Worm (Caenorhabditis elegans) whole organism, early embryonic: ENCODE measurements around the gene C14B9.2.

ENCODE experiments used
- B0310.2 ChIP-seq: sonication (generic microtip); optimal IDR thresholded peaks from 2 replicates; lab custom pipeline; 2016; ENCODE audit warnings: mild to moderate bottlenecking, missing genetic modification characterization, missing compliant biosample characterization
- F13C5.2 ChIP-seq: sonication (generic microtip); optimal IDR thresholded peaks from 2 replicates; lab custom pipeline; 2017; ENCODE audit warnings: mild to moderate bottlenecking, missing genetic modification characterization, inconsistent platforms, missing compliant biosample characterization
- aly-1 ChIP-seq: sonication (generic microtip); optimal IDR thresholded peaks from 2 replicates; lab custom pipeline; 2016; ENCODE audit warnings: missing genetic modification characterization, missing compliant biosample characterization
- ama-1 ChIP-seq: fragments of 150-350 bp; optimal IDR thresholded peaks from 2 replicates; lab custom pipeline; 2014
- ceh-13 ChIP-seq: fragments of 200-800 bp; sonication (Bioruptor generic); optimal IDR thresholded peaks from 2 replicates; lab custom pipeline; 2018; ENCODE audit warnings: mild to moderate bottlenecking, missing genetic modification characterization, missing compliant biosample characterization
- ceh-36 ChIP-seq: sonication (generic microtip); optimal IDR thresholded peaks from 2 replicates; lab custom pipeline; 2016; ENCODE audit warnings: missing genetic modification characterization, inconsistent platforms, missing compliant biosample characterization
- ets-7 ChIP-seq: sonication (generic microtip); optimal IDR thresholded peaks from 2 replicates; lab custom pipeline; 2016; ENCODE audit warnings: missing genotype, missing genetic modification characterization, missing compliant biosample characterization
- flt-1 ChIP-seq: fragments of 200-800 bp; sonication (Bioruptor generic); IDR thresholded peaks from 2 replicates; pipeline ENCODE4 v1.3.6; 2022; ENCODE audit warnings: missing genetic modification characterization, missing compliant biosample characterization
- hmbx-1 ChIP-seq: sonication (generic microtip); optimal IDR thresholded peaks from 2 replicates; lab custom pipeline; 2016; ENCODE audit warnings: mild to moderate bottlenecking, missing genetic modification characterization, missing compliant biosample characterization
- hmg-4 ChIP-seq: fragments of 200-800 bp; sonication (Bioruptor generic); optimal IDR thresholded peaks from 2 replicates; lab custom pipeline; 2018; ENCODE audit warnings: mild to moderate bottlenecking, missing genetic modification characterization, missing compliant biosample characterization
- hnd-1 ChIP-seq: sonication (generic microtip); optimal IDR thresholded peaks from 2 replicates; lab custom pipeline; 2016; ENCODE audit warnings: missing genetic modification characterization, missing compliant biosample characterization
- pes-1 ChIP-seq: fragments of 200-800 bp; sonication (Bioruptor generic); IDR thresholded peaks from 2 replicates; pipeline ENCODE4 v1.3.6; 2022; ENCODE audit warnings: missing genetic modification reagents, missing genetic modification characterization, missing compliant biosample characterization
- scrt-1 ChIP-seq: fragments of 200-800 bp; sonication (Bioruptor generic); IDR thresholded peaks from 2 replicates; pipeline ENCODE4 v1.3.6; 2022; ENCODE audit warnings: missing genetic modification characterization, missing compliant biosample characterization
- sea-1 ChIP-seq: fragments of 200-800 bp; sonication (Bioruptor generic); conservative IDR thresholded peaks from 2 replicates; pipeline ENCODE4 v1.3.6; 2022; ENCODE audit warnings: missing genetic modification characterization, missing compliant biosample characterization
- tbx-11 ChIP-seq: fragments of 200-800 bp; sonication (Bioruptor generic); IDR thresholded peaks from 2 replicates; pipeline ENCODE4 v1.3.6; 2022; ENCODE audit warnings: missing genetic modification characterization, missing compliant biosample characterization
- tbx-37 ChIP-seq: fragments of 200-800 bp; sonication (Bioruptor generic); conservative IDR thresholded peaks from 2 replicates; pipeline ENCODE4 v1.3.6; 2022; ENCODE audit warnings: missing genetic modification reagents, missing genetic modification characterization, missing compliant biosample characterization
- tra-4 ChIP-seq: sonication (generic microtip); optimal IDR thresholded peaks from 2 replicates; lab custom pipeline; 2017; ENCODE audit warnings: missing genetic modification characterization, missing compliant biosample characterization

Gene C14B9.2

DNA sequence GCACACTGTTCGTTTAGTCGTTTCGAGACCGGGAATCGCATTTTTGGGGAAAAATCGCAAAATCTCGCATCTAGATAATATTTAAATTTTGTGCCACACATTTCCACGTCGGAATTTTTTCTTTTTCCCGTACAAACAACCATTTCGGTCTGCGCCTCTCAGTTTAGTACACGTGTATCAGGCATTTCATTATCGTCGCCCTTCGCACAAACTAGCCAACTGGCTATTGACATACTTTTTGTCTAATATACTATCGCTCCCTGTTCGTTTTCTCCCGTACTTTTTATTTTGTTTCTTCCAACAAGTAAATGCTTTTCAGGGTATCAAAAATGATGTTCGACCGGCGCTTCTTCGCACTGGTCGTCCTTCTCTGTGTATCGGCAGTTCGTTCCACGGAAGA is at the start of gene C14B9.2:
Gene C14B9.2 (plus strand): TSS at position 320 of the 400 bp plus-strand sequence.
- TF ChIP-seq hnd-1 (tag; lab: Kevin White, UChicago) (no peak), hmg-4 (GFP tag; lab: Kevin White, UChicago) (no peak), ceh-36 (tag; lab: Kevin White, UChicago) (no peak), tbx-11 (GFP tag; lab: Robert Waterston, UW) (no peak)

DNA sequence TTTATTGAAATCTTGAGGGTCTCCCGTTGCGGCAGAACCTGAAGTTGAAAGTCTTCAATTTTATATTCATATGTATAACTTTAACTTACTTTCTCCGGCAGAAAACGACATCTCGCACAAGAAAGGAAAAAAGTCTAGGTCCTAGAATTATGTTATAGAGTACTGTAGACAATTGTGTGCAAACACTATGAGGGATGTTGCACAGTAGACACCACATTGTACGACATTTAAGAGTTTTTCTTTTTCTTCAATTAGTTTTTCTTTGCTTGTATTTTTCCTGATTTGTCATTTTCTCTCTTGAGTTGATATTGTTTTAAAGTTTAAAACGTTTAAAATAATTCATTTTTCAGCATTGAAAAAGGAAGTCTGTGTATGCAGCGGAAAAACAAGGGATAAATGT is 48.1 kb upstream of the C14B9.2 start, which contains the start of the genes K06H7.7 and grp-1:
Gene K06H7.7 (minus strand): TSS at position 121 of the 400 bp plus-strand sequence.
Gene grp-1 (plus strand): TSS at position 351 of the 400 bp plus-strand sequence.
- TF ChIP-seq ceh-36 (tag; lab: Kevin White, UChicago) (no peak), ama-1 (no peak), scrt-1 (no peak), hnd-1 (tag; lab: Kevin White, UChicago) (no peak), B0310.2 (tag; lab: Kevin White, UChicago) (no peak), hmg-4 (GFP tag; lab: Kevin White, UChicago) (no peak), aly-1 (tag; lab: Kevin White, UChicago) (no peak), flt-1 (GFP tag; lab: Robert Waterston, UW) (no peak), tra-4 (no peak), ceh-13 (GFP tag; lab: Kevin White, UChicago) (no peak)

DNA sequence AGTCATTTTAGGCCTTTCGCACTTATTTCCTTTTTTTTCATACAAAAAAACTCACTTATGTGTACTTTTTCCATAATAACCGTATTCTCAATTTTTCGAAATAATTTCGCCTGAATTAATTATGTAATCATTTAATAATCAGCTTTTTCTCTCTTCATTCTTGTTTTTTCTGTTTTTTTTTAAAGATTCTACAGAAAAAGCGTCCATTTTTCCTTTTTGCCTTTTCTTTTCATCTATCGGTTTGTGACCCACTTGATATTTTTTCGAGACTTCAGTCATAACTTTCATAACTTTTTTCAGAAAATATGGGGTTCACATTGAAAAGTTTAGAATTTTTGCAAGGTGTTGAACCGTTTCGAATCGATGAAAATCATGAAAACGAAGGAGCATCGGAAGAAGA is 45.2 kb upstream of the C14B9.2 start, which contains the start of gene vms-1:
Gene vms-1 (plus strand): TSS at position 301 of the 400 bp plus-strand sequence.
- TF ChIP-seq tbx-37 (GFP tag; lab: Robert Waterston, UW) (no peak), ceh-13 (GFP tag; lab: Kevin White, UChicago) (no peak), hmg-4 (GFP tag; lab: Kevin White, UChicago) (no peak), tra-4 (no peak), ets-7 (no peak), scrt-1 (no peak), sea-1 (GFP tag; lab: Robert Waterston, UW) (no peak), hmbx-1 (tag; lab: Kevin White, UChicago) (no peak), pes-1 (GFP tag; lab: Robert Waterston, UW) (no peak), B0310.2 (tag; lab: Kevin White, UChicago) (no peak), flt-1 (GFP tag; lab: Robert Waterston, UW) (no peak), ceh-36 (tag; lab: Kevin White, UChicago) (no peak), aly-1 (tag; lab: Kevin White, UChicago) (no peak), hnd-1 (tag; lab: Kevin White, UChicago) (no peak)

DNA sequence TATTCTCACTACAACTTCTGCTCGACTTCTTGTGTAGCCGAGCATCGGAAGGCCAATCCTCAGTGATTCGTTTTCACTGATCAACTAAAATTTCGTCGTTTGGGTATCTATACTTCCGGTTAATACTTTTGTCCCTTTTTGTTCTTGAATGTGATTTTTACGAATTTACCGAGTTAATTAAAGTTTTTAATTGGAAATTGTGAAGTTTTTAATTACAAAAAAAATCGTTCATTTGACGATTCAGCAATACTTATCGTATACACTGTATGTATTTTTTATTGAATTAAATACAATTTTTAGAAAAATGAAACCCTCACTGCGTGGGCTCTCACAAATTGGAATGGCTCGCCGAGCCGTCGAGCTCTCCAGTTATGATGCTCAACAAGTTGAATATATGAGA is 42.1 kb upstream of the C14B9.2 start, which contains the start of gene idi-1:
Gene idi-1 (plus strand): TSS at position 301 of the 400 bp plus-strand sequence.
- TF ChIP-seq B0310.2 (tag; lab: Kevin White, UChicago) (no peak), tbx-11 (GFP tag; lab: Robert Waterston, UW) (no peak), flt-1 (GFP tag; lab: Robert Waterston, UW) (no peak), F13C5.2 (no peak), tra-4 (no peak), pes-1 (GFP tag; lab: Robert Waterston, UW) (no peak), ets-7 (no peak), ceh-36 (tag; lab: Kevin White, UChicago) (no peak), hmg-4 (GFP tag; lab: Kevin White, UChicago) (no peak), tbx-37 (GFP tag; lab: Robert Waterston, UW) (no peak), ceh-13 (GFP tag; lab: Kevin White, UChicago) (no peak), hmbx-1 (tag; lab: Kevin White, UChicago) (no peak), sea-1 (GFP tag; lab: Robert Waterston, UW) (no peak), ama-1 (no peak), scrt-1 (no peak)

DNA sequence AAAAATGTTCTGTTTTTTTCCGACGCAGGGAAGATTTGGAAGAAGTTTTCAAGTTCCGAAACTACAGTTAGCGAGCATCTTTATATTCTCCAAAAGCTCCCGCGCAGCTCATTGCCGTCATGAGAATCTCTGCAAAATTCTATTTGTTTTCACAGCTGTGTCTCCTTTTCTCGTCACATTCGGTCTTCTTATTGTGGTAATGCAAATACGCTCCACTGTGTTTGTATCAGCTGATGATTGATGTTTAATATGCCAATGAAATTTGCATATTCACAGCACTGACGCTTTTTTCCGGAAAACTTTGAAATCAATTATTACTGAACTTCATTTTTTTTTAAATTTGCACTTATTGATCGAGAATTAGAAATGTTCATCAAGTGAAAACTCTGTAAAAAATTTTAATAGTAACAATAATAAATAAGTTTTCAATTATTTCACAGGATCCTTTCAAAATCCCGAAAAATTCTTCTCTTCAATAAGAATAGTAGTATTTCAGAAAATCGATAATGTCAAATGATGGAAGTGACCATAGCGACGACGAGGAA is 40.3 kb upstream of the C14B9.2 start, which contains the start of gene K06H7.2:
Gene K06H7.2 (plus strand): TSS at position 495 of the 545 bp plus-strand sequence.
- TF ChIP-seq pes-1 (GFP tag; lab: Robert Waterston, UW) (no peak), tbx-37 (GFP tag; lab: Robert Waterston, UW) (no peak), hmg-4 (GFP tag; lab: Kevin White, UChicago) (no peak), tbx-11 (GFP tag; lab: Robert Waterston, UW) (no peak), aly-1 (tag; lab: Kevin White, UChicago) (no peak), scrt-1 (no peak), B0310.2 (tag; lab: Kevin White, UChicago) (no peak), ama-1 (no peak), hmbx-1 (tag; lab: Kevin White, UChicago) (no peak), hnd-1 (tag; lab: Kevin White, UChicago) (no peak), sea-1 (GFP tag; lab: Robert Waterston, UW) (no peak), ets-7 (no peak), ceh-36 (tag; lab: Kevin White, UChicago) (no peak), ceh-13 (GFP tag; lab: Kevin White, UChicago) (no peak), flt-1 (GFP tag; lab: Robert Waterston, UW) (no peak), F13C5.2 (no peak), tra-4 (no peak)

DNA sequence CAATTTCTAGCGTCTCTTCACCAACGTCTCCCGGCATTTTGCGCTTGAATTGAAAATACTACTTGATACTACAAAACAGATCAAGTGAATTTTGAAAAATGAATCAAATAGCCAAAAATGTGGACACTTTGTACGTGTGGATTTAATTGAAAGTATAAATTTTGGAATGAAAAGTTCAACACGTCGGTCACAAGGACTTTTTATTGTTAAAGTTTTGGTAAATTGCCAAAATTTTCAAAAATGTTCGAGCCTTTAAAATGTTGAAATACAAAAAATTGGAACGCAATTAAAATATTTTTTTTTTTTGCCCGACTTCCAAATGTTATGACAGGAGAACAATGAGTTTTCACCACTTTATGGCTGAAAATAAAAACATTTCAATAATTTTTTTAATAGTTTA is 35.3 kb upstream of the C14B9.2 start, which contains the start of gene K06H7.8:
Gene K06H7.8 (minus strand): TSS at position 101 of the 400 bp plus-strand sequence.
- TF ChIP-seq hmg-4 (GFP tag; lab: Kevin White, UChicago) (no peak), ceh-13 (GFP tag; lab: Kevin White, UChicago) (no peak), pes-1 (GFP tag; lab: Robert Waterston, UW) (no peak), ceh-36 (tag; lab: Kevin White, UChicago) (no peak), hnd-1 (tag; lab: Kevin White, UChicago) (no peak), F13C5.2 (no peak), tbx-37 (GFP tag; lab: Robert Waterston, UW) (no peak), scrt-1 (no peak), tra-4 (no peak), hmbx-1 (tag; lab: Kevin White, UChicago) (no peak), sea-1 (GFP tag; lab: Robert Waterston, UW) (no peak), tbx-11 (GFP tag; lab: Robert Waterston, UW) (no peak), ets-7 (no peak), B0310.2 (tag; lab: Kevin White, UChicago) (no peak), aly-1 (tag; lab: Kevin White, UChicago) (no peak)
